Worm (Caenorhabditis elegans) whole organism, late embryonic: ENCODE measurements around the gene tsp-14.

Source experiments
- C38D4.7 ChIP-seq: fragments of 200-800 bp; sonication (Bioruptor generic); optimal IDR thresholded peaks from 2 replicates; lab custom pipeline; 2018; ENCODE audit warnings: mild to moderate bottlenecking, missing genetic modification characterization, moderate library complexity, missing compliant biosample characterization
- K09A11.1 ChIP-seq: sonication (generic microtip); optimal IDR thresholded peaks from 2 replicates; lab custom pipeline; 2017; ENCODE audit warnings: antibody characterized with exemption, mild to moderate bottlenecking, missing genetic modification characterization, missing compliant biosample characterization; ENCODE audit not compliant: insufficient read depth
- T23F11.4 ChIP-seq: fragments of 200-800 bp; sonication (Bioruptor generic); optimal IDR thresholded peaks from 2 replicates; lab custom pipeline; 2018; ENCODE audit warnings: mild to moderate bottlenecking, missing genetic modification characterization, missing compliant biosample characterization
- Y22D7AL.16 ChIP-seq: sonication (generic microtip); optimal IDR thresholded peaks from 2 replicates; lab custom pipeline; 2016; ENCODE audit warnings: missing genetic modification characterization, missing compliant biosample characterization
- ahr-1 ChIP-seq: sonication (generic microtip); optimal IDR thresholded peaks from 2 replicates; lab custom pipeline; 2016; ENCODE audit warnings: missing genetic modification characterization, missing compliant biosample characterization
- ceh-14 ChIP-seq: sonication (generic microtip); optimal IDR thresholded peaks from 2 replicates; lab custom pipeline; 2016; ENCODE audit warnings: missing genotype, missing genetic modification characterization, missing compliant biosample characterization
- ceh-19 ChIP-seq: fragments of 200-800 bp; sonication (Bioruptor generic); optimal IDR thresholded peaks from 2 replicates; lab custom pipeline; 2018; ENCODE audit warnings: mild to moderate bottlenecking, missing genetic modification characterization, missing compliant biosample characterization
- ceh-22 ChIP-seq: sonication (generic microtip); optimal IDR thresholded peaks from 2 replicates; lab custom pipeline; 2017; ENCODE audit warnings: missing biosample characterization, missing genetic modification characterization
- ceh-24 ChIP-seq: sonication (generic microtip); optimal IDR thresholded peaks from 2 replicates; lab custom pipeline; 2016; ENCODE audit warnings: mild to moderate bottlenecking, missing genetic modification characterization, missing compliant biosample characterization
- ceh-31 ChIP-seq: sonication (generic microtip); optimal IDR thresholded peaks from 2 replicates; lab custom pipeline; 2016; ENCODE audit warnings: missing genetic modification characterization, missing compliant biosample characterization
- ceh-34 ChIP-seq: sonication (generic microtip); optimal IDR thresholded peaks from 2 replicates; lab custom pipeline; 2016; ENCODE audit warnings: mild to moderate bottlenecking, missing genetic modification characterization, missing compliant biosample characterization
- che-1 ChIP-seq: sonication (generic microtip); optimal IDR thresholded peaks from 2 replicates; lab custom pipeline; 2016; ENCODE audit warnings: mild to moderate bottlenecking, missing genetic modification characterization, missing compliant biosample characterization
- dve-1 ChIP-seq: sonication (generic microtip); optimal IDR thresholded peaks from 2 replicates; lab custom pipeline; 2017; ENCODE audit warnings: antibody characterized with exemption, mild to moderate bottlenecking, missing genetic modification characterization, missing compliant biosample characterization
- elt-2 ChIP-seq: sonication (generic microtip); optimal IDR thresholded peaks from 2 replicates; lab custom pipeline; 2016; ENCODE audit warnings: missing genetic modification reagents, missing genetic modification characterization, missing compliant biosample characterization
- fax-1 ChIP-seq: sonication (generic microtip); optimal IDR thresholded peaks from 2 replicates; lab custom pipeline; 2016; ENCODE audit warnings: missing genotype, missing genetic modification characterization, missing compliant biosample characterization
- fkh-10 ChIP-seq: fragments of 150-350 bp; optimal IDR thresholded peaks from 2 replicates; lab custom pipeline; 2014; ENCODE audit warnings: missing biosample characterization, missing genetic modification reagents, missing genetic modification characterization
- gmeb-2 ChIP-seq: sonication (generic microtip); optimal IDR thresholded peaks from 2 replicates; lab custom pipeline; 2016; ENCODE audit warnings: missing genetic modification characterization, inconsistent platforms, missing compliant biosample characterization
- hlh-15 ChIP-seq: sonication (generic microtip); optimal IDR thresholded peaks from 2 replicates; lab custom pipeline; 2016; ENCODE audit warnings: missing genetic modification characterization, missing compliant biosample characterization
- hlh-6 ChIP-seq: sonication (generic microtip); optimal IDR thresholded peaks from 2 replicates; lab custom pipeline; 2016; ENCODE audit warnings: missing genotype, missing genetic modification characterization, missing compliant biosample characterization
- lim-6 ChIP-seq: sonication (generic microtip); optimal IDR thresholded peaks from 2 replicates; lab custom pipeline; 2016; ENCODE audit warnings: missing genetic modification characterization, missing compliant biosample characterization
- lin-11 ChIP-seq: fragments of 200-800 bp; sonication (Bioruptor generic); optimal IDR thresholded peaks from 2 replicates; lab custom pipeline; 2018; ENCODE audit warnings: mild to moderate bottlenecking, missing genetic modification characterization, missing compliant biosample characterization
- madf-2 ChIP-seq: sonication (generic microtip); optimal IDR thresholded peaks from 2 replicates; lab custom pipeline; 2017; ENCODE audit warnings: missing genetic modification characterization, missing compliant biosample characterization
- nhr-11 ChIP-seq: fragments of 150-350 bp; optimal IDR thresholded peaks from 2 replicates; lab custom pipeline; 2014; ENCODE audit warnings: missing biosample characterization, missing genetic modification characterization
- nhr-232 ChIP-seq: sonication (generic microtip); optimal IDR thresholded peaks from 2 replicates; lab custom pipeline; 2016; ENCODE audit warnings: missing genetic modification characterization, missing compliant biosample characterization
- npax-4 ChIP-seq: sonication (generic microtip); optimal IDR thresholded peaks from 2 replicates; lab custom pipeline; 2016; ENCODE audit warnings: missing genetic modification characterization, missing compliant biosample characterization
- pag-3 ChIP-seq: sonication (generic microtip); optimal IDR thresholded peaks from 2 replicates; lab custom pipeline; 2016; ENCODE audit warnings: missing compliant biosample characterization, missing genetic modification characterization, borderline replicate concordance
- pqm-1 ChIP-seq: sonication (generic microtip); optimal IDR thresholded peaks from 2 replicates; lab custom pipeline; 2016; ENCODE audit warnings: missing genetic modification characterization, missing compliant biosample characterization
- pros-1 ChIP-seq: fragments of 150-350 bp; optimal IDR thresholded peaks from 2 replicates; lab custom pipeline; 2014; ENCODE audit warnings: missing biosample characterization, missing genetic modification reagents, missing genetic modification characterization
- ref-2 ChIP-seq: sonication (generic microtip); optimal IDR thresholded peaks from 2 replicates; lab custom pipeline; 2016; ENCODE audit warnings: missing genetic modification characterization, missing compliant biosample characterization
- rnt-1 ChIP-seq: sonication (generic microtip); optimal IDR thresholded peaks from 2 replicates; lab custom pipeline; 2016; ENCODE audit warnings: missing genetic modification characterization, missing compliant biosample characterization
- sdc-2 ChIP-seq: sonication (generic microtip); optimal IDR thresholded peaks from 2 replicates; lab custom pipeline; 2016; ENCODE audit warnings: missing genotype, missing genetic modification characterization, missing compliant biosample characterization
- sox-4 ChIP-seq: sonication (generic microtip); optimal IDR thresholded peaks from 2 replicates; lab custom pipeline; 2017; ENCODE audit warnings: mild to moderate bottlenecking, missing genetic modification characterization, inconsistent platforms, missing compliant biosample characterization
- tbx-2 ChIP-seq: sonication (generic microtip); optimal IDR thresholded peaks from 2 replicates; lab custom pipeline; 2016; ENCODE audit warnings: missing genetic modification characterization, missing compliant biosample characterization
- ttx-3 ChIP-seq: sonication (generic microtip); optimal IDR thresholded peaks from 2 replicates; lab custom pipeline; 2016; ENCODE audit warnings: missing genetic modification reagents, missing genetic modification characterization, missing compliant biosample characterization
- unc-42 ChIP-seq: sonication (generic microtip); optimal IDR thresholded peaks from 2 replicates; lab custom pipeline; 2016; ENCODE audit warnings: missing genotype, missing genetic modification characterization, missing compliant biosample characterization
- unc-55 ChIP-seq: sonication (generic microtip); optimal IDR thresholded peaks from 2 replicates; lab custom pipeline; 2017; ENCODE audit warnings: missing biosample characterization, missing genetic modification reagents, missing genetic modification characterization
- unc-86 ChIP-seq: sonication (generic microtip); optimal IDR thresholded peaks from 2 replicates; lab custom pipeline; 2016; ENCODE audit warnings: missing genetic modification characterization, missing compliant biosample characterization
- ztf-16 ChIP-seq: sonication (generic microtip); optimal IDR thresholded peaks from 2 replicates; lab custom pipeline; 2017; ENCODE audit warnings: missing genetic modification characterization, missing compliant biosample characterization

tsp-14 gene

ce11 chrX:4901974-4902373, 25.2 kb upstream of the tsp-14 start:
- TF ChIP-seq ceh-24 (tag; lab: Kevin White, UChicago): no peak
- TF ChIP-seq madf-2 (tag; lab: Kevin White, UChicago): no peak
- peak; percentile 76 for TF ChIP-seq unc-42 (tag; lab: Kevin White, UChicago)

ce11 chrX:4900685-4901084, 23.9 kb upstream of the tsp-14 start, which contains the start of gene T07F12.4:
Gene T07F12.4, minus strand, starts transcription at chrX:4900814.
- TF ChIP-seq madf-2 (tag; lab: Kevin White, UChicago): no peak
- TF ChIP-seq nhr-232 (tag; lab: Kevin White, UChicago): no peak
- no peak for TF ChIP-seq rnt-1 (tag; lab: Kevin White, UChicago)
- no peak for TF ChIP-seq ceh-14
- TF ChIP-seq sdc-2 (tag; lab: Kevin White, UChicago): no peak
- TF ChIP-seq ref-2 (tag; lab: Kevin White, UChicago): no peak

ce11 chrX:4899623-4900022, 22.9 kb upstream of the tsp-14 start:
- TF ChIP-seq ceh-19 (GFP tag; lab: Kevin White, UChicago) (no peak), K09A11.1 (tag; lab: Kevin White, UChicago) (no peak), fkh-10 (no peak), ceh-31 (tag; lab: Kevin White, UChicago) (no peak), nhr-11 (tag; lab: Kevin White, UChicago) (no peak), che-1 (no peak), ref-2 (tag; lab: Kevin White, UChicago) (no peak), pqm-1 (tag; lab: Kevin White, UChicago) (no peak), unc-86 (tag; lab: Kevin White, UChicago) (no peak)

ce11 chrX:4895223-4895622, 18.5 kb upstream of the tsp-14 start:
- TF ChIP-seq ceh-22 (tag; lab: Kevin White, UChicago) (no peak), tbx-2 (tag; lab: Kevin White, UChicago) (no peak), hlh-15 (tag; lab: Kevin White, UChicago) (no peak), ceh-34 (tag; lab: Kevin White, UChicago) (no peak), hlh-6 (tag; lab: Kevin White, UChicago) (no peak), fax-1 (tag; lab: Kevin White, UChicago) (no peak), pag-3 (tag; lab: Kevin White, UChicago) (no peak), pros-1 (no peak), sox-4 (tag; lab: Kevin White, UChicago) (no peak), unc-86 (tag; lab: Kevin White, UChicago) (no peak), Y22D7AL.16 (no peak), elt-2 (tag; lab: Kevin White, UChicago) (no peak), ztf-16 (tag; lab: Kevin White, UChicago) (no peak), T23F11.4 (GFP tag; lab: Kevin White, UChicago) (no peak), lin-11 (no peak), gmeb-2 (no peak), dve-1 (tag; lab: Kevin White, UChicago) (no peak)
- TF ChIP-seq, all 69 proteins: peak for 0

- TF ChIP-seq ttx-3 (tag; lab: Kevin White, UChicago) (no peak), pag-3 (tag; lab: Kevin White, UChicago) (no peak), T23F11.4 (GFP tag; lab: Kevin White, UChicago) (no peak), ceh-19 (GFP tag; lab: Kevin White, UChicago) (no peak), lim-6 (tag; lab: Kevin White, UChicago) (no peak), C38D4.7 (GFP tag; lab: Kevin White, UChicago) (no peak), nhr-232 (tag; lab: Kevin White, UChicago) (no peak), unc-55 (GFP tag; lab: Kevin White, UChicago) (no peak), fax-1 (tag; lab: Kevin White, UChicago) (no peak), ahr-1 (tag; lab: Kevin White, UChicago) (no peak), pros-1 (no peak), fkh-10 (no peak), npax-4 (no peak), hlh-6 (tag; lab: Kevin White, UChicago) (no peak), ceh-14 (no peak), pqm-1 (tag; lab: Kevin White, UChicago) (no peak)
Observed at ce11 chrX:4893623-4894105, 16.9 kb upstream of the tsp-14 start, which contains the start of gene T07F12.1. Gene T07F12.1, plus strand, starts transcription at chrX:4894055.
